Worm (Caenorhabditis elegans) whole organism, early embryonic: Measurements from ENCODE around the gene cutl-27.

Experiments used
- B0310.2 ChIP-seq: sonication (generic microtip); optimal IDR thresholded peaks from 2 replicates; lab custom pipeline; 2016; ENCODE audit warnings: mild to moderate bottlenecking, missing genetic modification characterization, missing compliant biosample characterization
- F13C5.2 ChIP-seq: sonication (generic microtip); optimal IDR thresholded peaks from 2 replicates; lab custom pipeline; 2017; ENCODE audit warnings: mild to moderate bottlenecking, missing genetic modification characterization, inconsistent platforms, missing compliant biosample characterization
- aly-1 ChIP-seq: sonication (generic microtip); optimal IDR thresholded peaks from 2 replicates; lab custom pipeline; 2016; ENCODE audit warnings: missing genetic modification characterization, missing compliant biosample characterization
- ama-1 ChIP-seq: fragments of 150-350 bp; optimal IDR thresholded peaks from 2 replicates; lab custom pipeline; 2014
- ceh-13 ChIP-seq: fragments of 200-800 bp; sonication (Bioruptor generic); optimal IDR thresholded peaks from 2 replicates; lab custom pipeline; 2018; ENCODE audit warnings: mild to moderate bottlenecking, missing genetic modification characterization, missing compliant biosample characterization
- ceh-36 ChIP-seq: sonication (generic microtip); optimal IDR thresholded peaks from 2 replicates; lab custom pipeline; 2016; ENCODE audit warnings: missing genetic modification characterization, inconsistent platforms, missing compliant biosample characterization
- ets-7 ChIP-seq: sonication (generic microtip); optimal IDR thresholded peaks from 2 replicates; lab custom pipeline; 2016; ENCODE audit warnings: missing genotype, missing genetic modification characterization, missing compliant biosample characterization
- flt-1 ChIP-seq: fragments of 200-800 bp; sonication (Bioruptor generic); IDR thresholded peaks from 2 replicates; pipeline ENCODE4 v1.3.6; 2022; ENCODE audit warnings: missing genetic modification characterization, missing compliant biosample characterization
- hmbx-1 ChIP-seq: sonication (generic microtip); optimal IDR thresholded peaks from 2 replicates; lab custom pipeline; 2016; ENCODE audit warnings: mild to moderate bottlenecking, missing genetic modification characterization, missing compliant biosample characterization
- hmg-4 ChIP-seq: fragments of 200-800 bp; sonication (Bioruptor generic); optimal IDR thresholded peaks from 2 replicates; lab custom pipeline; 2018; ENCODE audit warnings: mild to moderate bottlenecking, missing genetic modification characterization, missing compliant biosample characterization
- hnd-1 ChIP-seq: sonication (generic microtip); optimal IDR thresholded peaks from 2 replicates; lab custom pipeline; 2016; ENCODE audit warnings: missing genetic modification characterization, missing compliant biosample characterization
- pes-1 ChIP-seq: fragments of 200-800 bp; sonication (Bioruptor generic); IDR thresholded peaks from 2 replicates; pipeline ENCODE4 v1.3.6; 2022; ENCODE audit warnings: missing genetic modification reagents, missing genetic modification characterization, missing compliant biosample characterization
- scrt-1 ChIP-seq: fragments of 200-800 bp; sonication (Bioruptor generic); IDR thresholded peaks from 2 replicates; pipeline ENCODE4 v1.3.6; 2022; ENCODE audit warnings: missing genetic modification characterization, missing compliant biosample characterization
- sea-1 ChIP-seq: fragments of 200-800 bp; sonication (Bioruptor generic); conservative IDR thresholded peaks from 2 replicates; pipeline ENCODE4 v1.3.6; 2022; ENCODE audit warnings: missing genetic modification characterization, missing compliant biosample characterization
- tbx-11 ChIP-seq: fragments of 200-800 bp; sonication (Bioruptor generic); IDR thresholded peaks from 2 replicates; pipeline ENCODE4 v1.3.6; 2022; ENCODE audit warnings: missing genetic modification characterization, missing compliant biosample characterization
- tbx-37 ChIP-seq: fragments of 200-800 bp; sonication (Bioruptor generic); conservative IDR thresholded peaks from 2 replicates; pipeline ENCODE4 v1.3.6; 2022; ENCODE audit warnings: missing genetic modification reagents, missing genetic modification characterization, missing compliant biosample characterization
- tra-4 ChIP-seq: sonication (generic microtip); optimal IDR thresholded peaks from 2 replicates; lab custom pipeline; 2017; ENCODE audit warnings: missing genetic modification characterization, missing compliant biosample characterization

The cutl-27 gene

ce11 chrIV:11878249-11878648 lies at the start of gene cutl-27:
cutl-27 (plus strand) TSS chrIV:11878549.
- TF ChIP-seq F13C5.2 (tag; lab: Kevin White, UChicago), result no peak
- TF ChIP-seq scrt-1 (GFP tag; lab: Robert Waterston, UW), result no peak
- TF ChIP-seq flt-1 (GFP tag; lab: Robert Waterston, UW), result no peak
- no peak for TF ChIP-seq aly-1 (tag; lab: Kevin White, UChicago)
- no peak for TF ChIP-seq tbx-11 (GFP tag; lab: Robert Waterston, UW)
- no peak for TF ChIP-seq pes-1 (GFP tag; lab: Robert Waterston, UW)
- no peak for TF ChIP-seq hmg-4 (GFP tag; lab: Kevin White, UChicago)
- TF ChIP-seq ceh-36 (tag; lab: Kevin White, UChicago), result no peak
- TF ChIP-seq tra-4 (tag; lab: Kevin White, UChicago), result no peak
- no peak for TF ChIP-seq ama-1
- TF ChIP-seq ceh-13 (GFP tag; lab: Kevin White, UChicago), result no peak
- no peak for TF ChIP-seq ets-7 (tag; lab: Kevin White, UChicago)
- TF ChIP-seq tbx-37 (GFP tag; lab: Robert Waterston, UW), result no peak

DNA sequence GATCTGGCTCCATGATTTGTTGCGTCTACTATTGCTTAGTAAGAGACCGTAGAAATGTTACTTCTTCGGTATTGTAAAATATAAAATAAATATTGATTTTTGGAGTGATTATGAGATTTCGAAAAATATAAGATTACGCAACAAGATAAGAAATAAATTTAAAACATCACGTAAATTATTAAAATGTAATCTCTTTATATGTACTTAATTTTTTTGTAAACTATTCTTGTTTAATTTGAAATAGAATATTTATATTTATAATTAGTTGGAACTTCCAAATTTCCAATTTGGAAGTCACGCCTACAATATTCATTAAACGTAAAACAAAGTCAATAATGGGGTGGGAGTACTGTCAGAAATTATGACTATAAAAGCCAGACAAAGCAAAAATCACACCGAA lies 44.9 kb upstream of the cutl-27 start, which contains the start of gene M117.4:
Gene M117.4 (minus strand): TSS at position 101 of the 400 bp plus-strand sequence.
- no peak for TF ChIP-seq F13C5.2 (tag; lab: Kevin White, UChicago)
- no peak for TF ChIP-seq flt-1 (GFP tag; lab: Robert Waterston, UW)
- TF ChIP-seq ama-1, result no peak
- no peak for TF ChIP-seq sea-1
- TF ChIP-seq ceh-13 (GFP tag; lab: Kevin White, UChicago), result no peak
- no peak for TF ChIP-seq hmg-4 (GFP tag; lab: Kevin White, UChicago)
- TF ChIP-seq pes-1 (GFP tag; lab: Robert Waterston, UW), result no peak
- no peak for TF ChIP-seq ets-7 (tag; lab: Kevin White, UChicago)
- no peak for TF ChIP-seq B0310.2 (tag; lab: Kevin White, UChicago)
- no peak for TF ChIP-seq hmbx-1 (tag; lab: Kevin White, UChicago)
- TF ChIP-seq aly-1 (tag; lab: Kevin White, UChicago), result no peak

DNA sequence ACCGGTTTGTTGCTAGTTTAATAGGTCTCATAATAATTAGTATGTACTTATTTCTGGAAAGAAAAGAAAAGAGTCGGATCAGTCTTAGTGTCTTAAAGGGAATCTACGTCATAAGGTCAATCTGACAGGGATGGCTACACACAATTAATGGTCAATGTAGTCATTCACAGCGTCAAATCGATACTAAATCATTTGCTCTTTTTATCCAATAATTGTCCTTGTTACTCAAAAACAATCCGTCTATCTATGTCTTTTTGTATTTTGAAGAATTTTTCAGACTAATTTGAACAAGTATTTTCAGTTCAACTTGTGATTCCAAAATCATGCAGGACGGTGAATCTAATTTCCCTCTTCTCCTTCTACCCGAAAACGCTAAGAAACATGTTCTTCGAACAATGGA lies 39.7 kb upstream of the cutl-27 start, which contains the start of gene fbxb-3:
Gene fbxb-3 (plus strand): TSS at position 301 of the 400 bp plus-strand sequence.
- TF ChIP-seq F13C5.2 (tag; lab: Kevin White, UChicago), result no peak
- TF ChIP-seq hnd-1 (tag; lab: Kevin White, UChicago), result no peak
- no peak for TF ChIP-seq scrt-1 (GFP tag; lab: Robert Waterston, UW)
- TF ChIP-seq aly-1 (tag; lab: Kevin White, UChicago), result no peak
- TF ChIP-seq hmg-4 (GFP tag; lab: Kevin White, UChicago), result no peak
- no peak for TF ChIP-seq tbx-11 (GFP tag; lab: Robert Waterston, UW)
- no peak for TF ChIP-seq pes-1 (GFP tag; lab: Robert Waterston, UW)

DNA sequence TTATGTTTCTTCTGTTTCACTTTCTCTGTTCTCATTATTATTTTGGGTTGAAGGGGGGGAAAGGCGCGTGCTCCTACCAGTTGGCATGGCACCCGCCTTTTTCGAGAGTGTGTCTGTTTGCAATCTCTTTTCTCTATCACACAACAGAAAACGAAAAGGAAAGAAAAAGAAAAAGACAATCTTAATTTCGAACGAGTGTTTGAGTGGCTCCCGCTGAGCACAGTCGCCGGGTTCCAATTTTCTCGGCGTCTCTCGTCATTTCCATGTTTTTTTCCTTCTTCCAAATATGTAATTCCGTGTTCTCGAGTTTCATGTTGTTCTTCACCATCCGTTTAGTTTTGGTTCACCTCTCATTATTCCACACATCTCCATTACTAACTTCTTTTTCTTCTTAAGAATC lies 36.2 kb upstream of the cutl-27 start, which contains the start of gene F38H4.3:
Gene F38H4.3 (plus strand): TSS at position 301 of the 400 bp plus-strand sequence.
- TF ChIP-seq pes-1 (GFP tag; lab: Robert Waterston, UW), result no peak
- no peak for TF ChIP-seq tbx-37 (GFP tag; lab: Robert Waterston, UW)
- TF ChIP-seq hnd-1 (tag; lab: Kevin White, UChicago), result no peak
- TF ChIP-seq aly-1 (tag; lab: Kevin White, UChicago), result no peak
- no peak for TF ChIP-seq sea-1
- no peak for TF ChIP-seq scrt-1 (GFP tag; lab: Robert Waterston, UW)
- no peak for TF ChIP-seq tbx-11 (GFP tag; lab: Robert Waterston, UW)
- no peak for TF ChIP-seq ets-7 (tag; lab: Kevin White, UChicago)
- no peak for TF ChIP-seq B0310.2 (tag; lab: Kevin White, UChicago)
- no peak for TF ChIP-seq F13C5.2 (tag; lab: Kevin White, UChicago)
- no peak for TF ChIP-seq tra-4 (tag; lab: Kevin White, UChicago)
- TF ChIP-seq ceh-36 (tag; lab: Kevin White, UChicago), result no peak
- TF ChIP-seq hmbx-1 (tag; lab: Kevin White, UChicago), result no peak
- no peak for TF ChIP-seq flt-1 (GFP tag; lab: Robert Waterston, UW)
- no peak for TF ChIP-seq hmg-4 (GFP tag; lab: Kevin White, UChicago)
- no peak for TF ChIP-seq ceh-13 (GFP tag; lab: Kevin White, UChicago)

DNA sequence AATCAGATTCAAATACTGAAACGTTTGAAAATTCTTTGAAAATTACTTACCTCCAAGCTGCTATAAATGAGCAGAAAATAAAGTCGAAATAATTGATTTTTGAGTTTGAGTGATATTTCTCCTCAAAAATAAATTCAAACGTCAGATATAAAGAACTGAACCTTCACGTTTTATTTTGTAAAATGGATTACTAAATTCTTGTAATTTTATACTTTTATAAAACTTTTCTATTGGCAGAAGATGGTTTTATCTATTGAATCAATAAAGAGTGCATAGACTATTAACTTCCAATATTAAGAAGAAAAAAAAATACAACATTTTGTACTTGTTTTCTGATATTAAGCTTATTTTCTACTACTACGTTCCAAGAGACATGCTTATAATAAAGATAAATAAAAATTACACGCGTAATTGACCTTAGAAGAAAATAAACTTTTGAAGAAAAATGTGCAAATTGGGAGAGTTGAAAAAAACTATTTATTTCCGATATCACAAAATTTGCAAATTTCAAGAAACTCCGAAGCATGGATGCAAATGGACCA lies 30.5 kb upstream of the cutl-27 start, which contains the start of the genes F38H4.6 and F38H4.4:
Gene F38H4.6 (minus strand): TSS at position 101 of the 542 bp plus-strand sequence.
Gene F38H4.4 (plus strand): TSS at position 492 of the 542 bp plus-strand sequence.
- TF ChIP-seq tbx-11 (GFP tag; lab: Robert Waterston, UW), result no peak
- TF ChIP-seq tra-4 (tag; lab: Kevin White, UChicago), result no peak
- TF ChIP-seq hmbx-1 (tag; lab: Kevin White, UChicago), result no peak
- TF ChIP-seq scrt-1 (GFP tag; lab: Robert Waterston, UW), result no peak
- no peak for TF ChIP-seq aly-1 (tag; lab: Kevin White, UChicago)
- no peak for TF ChIP-seq ceh-13 (GFP tag; lab: Kevin White, UChicago)
- TF ChIP-seq tbx-37 (GFP tag; lab: Robert Waterston, UW), result no peak

- no peak for TF ChIP-seq sea-1
- no peak for TF ChIP-seq hmg-4 (GFP tag; lab: Kevin White, UChicago)
- no peak for TF ChIP-seq aly-1 (tag; lab: Kevin White, UChicago)
- no peak for TF ChIP-seq hnd-1 (tag; lab: Kevin White, UChicago)
- TF ChIP-seq ama-1, result no peak
- no peak for TF ChIP-seq flt-1 (GFP tag; lab: Robert Waterston, UW)
- TF ChIP-seq tra-4 (tag; lab: Kevin White, UChicago), result no peak
- no peak for TF ChIP-seq hmbx-1 (tag; lab: Kevin White, UChicago)
- no peak for TF ChIP-seq F13C5.2 (tag; lab: Kevin White, UChicago)
- no peak for TF ChIP-seq scrt-1 (GFP tag; lab: Robert Waterston, UW)
- TF ChIP-seq tbx-37 (GFP tag; lab: Robert Waterston, UW), result no peak
- TF ChIP-seq B0310.2 (tag; lab: Kevin White, UChicago), result no peak
- TF ChIP-seq ceh-36 (tag; lab: Kevin White, UChicago), result no peak
- TF ChIP-seq ceh-13 (GFP tag; lab: Kevin White, UChicago), result no peak
- TF ChIP-seq ets-7 (tag; lab: Kevin White, UChicago), result no peak
- no peak for TF ChIP-seq pes-1 (GFP tag; lab: Robert Waterston, UW)
- no peak for TF ChIP-seq tbx-11 (GFP tag; lab: Robert Waterston, UW)
Observed at ce11 chrIV:11851882-11852281, 26.5 kb upstream of the cutl-27 start, which contains the start of gene F38H4.5. F38H4.5 (plus strand) TSS chrIV:11852182.
